Worm (Caenorhabditis elegans) whole organism, mixed stage, embryonic: ENCODE measurements around the gene srj-14.

ENCODE experiments used
- M03D4.4 ChIP-seq: sonication (generic microtip); optimal IDR thresholded peaks from 2 replicates; lab custom pipeline; 2017; ENCODE audit warnings: mild to moderate bottlenecking, missing genetic modification characterization, missing compliant biosample characterization
- bed-3 ChIP-seq: fragments of 200-800 bp; sonication (Bioruptor generic); optimal IDR thresholded peaks from 3 replicates; lab custom pipeline; 2018; ENCODE audit warnings: mild to moderate bottlenecking, missing genetic modification characterization, moderate library complexity, missing compliant biosample characterization
- blmp-1 ChIP-seq: fragments of 150-350 bp; optimal IDR thresholded peaks from 2 replicates; lab custom pipeline; 2014; ENCODE audit warnings: missing biosample characterization, missing genetic modification characterization
- ceh-39 ChIP-seq: fragments of 150-350 bp; optimal IDR thresholded peaks from 2 replicates; lab custom pipeline; 2014; ENCODE audit warnings: missing biosample characterization, missing genetic modification characterization
- ceh-43 ChIP-seq: fragments of 200-800 bp; sonication (Bioruptor generic); optimal IDR thresholded peaks from 2 replicates; lab custom pipeline; 2018; ENCODE audit warnings: mild to moderate bottlenecking, missing genetic modification characterization, moderate library complexity, missing compliant biosample characterization
- ceh-83 ChIP-seq: fragments of 200-800 bp; sonication (Bioruptor generic); optimal IDR thresholded peaks from 2 replicates; lab custom pipeline; 2018; ENCODE audit warnings: mild to moderate bottlenecking, missing genetic modification characterization, missing compliant biosample characterization
- ces-1 ChIP-seq: fragments of 150-350 bp; optimal IDR thresholded peaks from 2 replicates; lab custom pipeline; 2014; ENCODE audit warnings: missing biosample characterization, missing genetic modification reagents, missing genetic modification characterization
- cnd-1 ChIP-seq: fragments of 200-800 bp; sonication (Bioruptor generic); optimal IDR thresholded peaks from 2 replicates; lab custom pipeline; 2018; ENCODE audit warnings: mild to moderate bottlenecking, missing genetic modification characterization, missing compliant biosample characterization
- drap-1 ChIP-seq: fragments of 200-800 bp; sonication (Bioruptor generic); optimal IDR thresholded peaks from 3 replicates; lab custom pipeline; 2018; ENCODE audit warnings: mild to moderate bottlenecking, missing genetic modification characterization, missing compliant biosample characterization
- elt-1 ChIP-seq: sonication (generic microtip); optimal IDR thresholded peaks from 2 replicates; lab custom pipeline; 2017; ENCODE audit warnings: missing genetic modification characterization, mild to moderate bottlenecking, missing compliant biosample characterization, antibody characterized with exemption, moderate library complexity, borderline replicate concordance; ENCODE audit not compliant: insufficient read depth
- flh-1 ChIP-seq: fragments of 200-800 bp; sonication (Bioruptor generic); optimal IDR thresholded peaks from 2 replicates; lab custom pipeline; 2018; ENCODE audit warnings: mild to moderate bottlenecking, missing genetic modification characterization, moderate library complexity, missing compliant biosample characterization
- ham-2 ChIP-seq: fragments of 200-800 bp; sonication (Bioruptor generic); optimal IDR thresholded peaks from 2 replicates; lab custom pipeline; 2018; ENCODE audit warnings: mild to moderate bottlenecking, missing genetic modification characterization, missing compliant biosample characterization
- lin-13 ChIP-seq: fragments of 150-350 bp; optimal IDR thresholded peaks from 2 replicates; lab custom pipeline; 2014; ENCODE audit warnings: missing biosample characterization, missing genetic modification characterization
- lin-32 ChIP-seq: fragments of 200-800 bp; sonication (Bioruptor generic); optimal IDR thresholded peaks from 2 replicates; lab custom pipeline; 2018; ENCODE audit warnings: mild to moderate bottlenecking, missing genetic modification characterization, missing compliant biosample characterization
- lsy-2 ChIP-seq: fragments of 150-350 bp; optimal IDR thresholded peaks from 2 replicates; lab custom pipeline; 2014; ENCODE audit warnings: missing biosample characterization, missing genetic modification characterization
- mls-2 ChIP-seq: sonication (generic microtip); optimal IDR thresholded peaks from 2 replicates; lab custom pipeline; 2016; ENCODE audit warnings: mild to moderate bottlenecking, missing genetic modification characterization, moderate library complexity, missing compliant biosample characterization
- nhr-12 ChIP-seq: fragments of 150-350 bp; optimal IDR thresholded peaks from 2 replicates; lab custom pipeline; 2014; ENCODE audit warnings: missing biosample characterization, missing genetic modification characterization
- nhr-2 ChIP-seq: fragments of 150-350 bp; optimal IDR thresholded peaks from 2 replicates; lab custom pipeline; 2014; ENCODE audit warnings: missing biosample characterization, missing genetic modification characterization
- nhr-28 ChIP-seq: fragments of 150-350 bp; optimal IDR thresholded peaks from 2 replicates; lab custom pipeline; 2014; ENCODE audit warnings: missing biosample characterization, missing genetic modification characterization
- pha-4 ChIP-seq: fragments of 150-350 bp; optimal IDR thresholded peaks from 2 replicates; lab custom pipeline; 2018; ENCODE audit warnings: missing biosample characterization, missing genetic modification reagents, missing genetic modification characterization
- sem-2 ChIP-seq: fragments of 200-800 bp; sonication (Bioruptor generic); optimal IDR thresholded peaks from 2 replicates; lab custom pipeline; 2018; ENCODE audit warnings: mild to moderate bottlenecking, missing genetic modification characterization, missing compliant biosample characterization
- snpc-4 ChIP-seq: fragments of 150-350 bp; optimal IDR thresholded peaks from 2 replicates; lab custom pipeline; 2014; ENCODE audit warnings: missing biosample characterization, missing genetic modification characterization
- sptf-1 ChIP-seq: sonication (generic microtip); optimal IDR thresholded peaks from 2 replicates; lab custom pipeline; 2017; ENCODE audit warnings: mild to moderate bottlenecking, missing genetic modification characterization, moderate library complexity, missing compliant biosample characterization
- tbx-8 ChIP-seq: fragments of 200-800 bp; sonication (Bioruptor generic); optimal IDR thresholded peaks from 2 replicates; lab custom pipeline; 2018; ENCODE audit warnings: mild to moderate bottlenecking, missing genetic modification characterization, moderate library complexity, missing compliant biosample characterization
- unc-62 ChIP-seq: fragments of 150-350 bp; optimal IDR thresholded peaks from 2 replicates; lab custom pipeline; 2014; ENCODE audit warnings: missing biosample characterization, missing genetic modification reagents, missing genetic modification characterization
- zip-8 ChIP-seq: fragments of 150-350 bp; optimal IDR thresholded peaks from 2 replicates; lab custom pipeline; 2014; ENCODE audit warnings: missing biosample characterization, missing genetic modification characterization
- ztf-11 ChIP-seq: fragments of 150-350 bp; optimal IDR thresholded peaks from 2 replicates; lab custom pipeline; 2014; ENCODE audit warnings: missing biosample characterization, missing genetic modification characterization

Gene srj-14

DNA sequence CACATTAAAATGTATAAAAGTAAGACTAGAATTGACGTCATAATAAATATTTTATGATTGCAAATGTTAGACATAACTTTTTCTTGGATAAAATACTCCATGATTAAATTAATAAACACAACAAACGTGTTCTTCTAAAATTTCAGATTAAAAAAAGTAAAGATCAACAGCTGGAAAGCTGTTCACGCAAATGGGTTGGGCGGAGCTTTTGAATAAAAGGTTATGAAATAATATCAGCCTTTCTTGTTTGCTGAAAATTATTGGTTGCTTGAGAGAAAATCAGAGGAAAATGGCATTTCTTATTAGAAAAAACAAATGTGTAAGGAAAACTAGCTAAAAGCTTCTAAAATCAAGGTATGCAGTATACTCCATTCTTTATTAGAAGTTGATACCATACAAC lies 18.2 kb downstream of the srj-14 start, which contains the start of gene C02H6.3:
C02H6.3 (minus strand) TSS at position 101 of the 400 bp plus-strand sequence.
- TF ChIP-seq lsy-2 (tag; lab: Kevin White, UChicago) (no peak), drap-1 (GFP tag; lab: Kevin White, UChicago) (no peak), pha-4 (tag; lab: Kevin White, UChicago) (no peak), nhr-28 (no peak), mls-2 (tag; lab: Kevin White, UChicago) (no peak), tbx-8 (no peak)
- TF ChIP-seq, all 35 proteins: peak for 0

ce11 chrV:7389771-7390170 lies 20.3 kb downstream of the srj-14 start, which contains the start of gene C02H6.1:
Gene C02H6.1 (minus strand): TSS chrV:7389871.
- TF ChIP-seq nhr-12 (no peak), nhr-28 (no peak), ceh-43 (no peak), cnd-1 (tag; lab: Kevin White, UChicago) (no peak), zip-8 (tag; lab: Kevin White, UChicago) (no peak), bed-3 (no peak), M03D4.4 (tag; lab: Kevin White, UChicago) (no peak), elt-1 (tag; lab: Kevin White, UChicago) (no peak), nhr-2 (tag; lab: Kevin White, UChicago) (no peak), mls-2 (tag; lab: Kevin White, UChicago) (no peak), tbx-8 (no peak), ceh-83 (GFP tag; lab: Kevin White, UChicago) (no peak), ces-1 (GFP tag; lab: Kevin White, UChicago) (no peak), blmp-1 (no peak), sem-2 (GFP tag; lab: Kevin White, UChicago) (no peak), lin-13 (tag; lab: Kevin White, UChicago) (no peak), ceh-39 (tag; lab: Kevin White, UChicago) (no peak)

ce11 chrV:7391933-7392332 lies 22.4 kb downstream of the srj-14 start, which contains the start of gene fbxa-105:
Gene fbxa-105 (minus strand): TSS chrV:7392029.
- TF ChIP-seq unc-62 (no peak), ztf-11 (no peak), ceh-39 (tag; lab: Kevin White, UChicago) (no peak), drap-1 (GFP tag; lab: Kevin White, UChicago) (no peak), sem-2 (GFP tag; lab: Kevin White, UChicago) (no peak), flh-1 (GFP tag; lab: Kevin White, UChicago) (no peak), sptf-1 (no peak), snpc-4 (tag; lab: Kevin White, UChicago) (no peak)

DNA sequence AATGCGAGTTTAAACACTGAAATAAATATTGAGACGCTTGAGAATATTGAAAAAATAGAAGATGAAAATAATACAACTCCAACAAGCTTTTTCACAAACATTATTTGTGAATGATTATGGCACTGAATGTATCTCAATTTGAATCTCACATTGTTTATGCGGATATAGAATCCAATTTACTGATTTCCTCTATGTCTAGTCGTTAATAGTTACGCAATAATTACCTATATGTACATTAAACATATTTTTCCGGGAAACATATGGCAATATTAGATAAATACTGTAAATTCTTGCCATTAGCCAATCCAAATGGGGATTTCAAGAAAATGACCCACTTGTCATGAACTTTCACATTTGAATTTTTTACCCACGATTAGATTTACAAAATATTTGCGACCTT lies 25.9 kb downstream of the srj-14 start, which contains the start of gene srx-9:
srx-9 (minus strand) TSS at position 101 of the 400 bp plus-strand sequence.
- TF ChIP-seq zip-8 (tag; lab: Kevin White, UChicago), result peak; percentile 33
- no peak for TF ChIP-seq sptf-1

- no peak for TF ChIP-seq ces-1 (GFP tag; lab: Kevin White, UChicago)
Observed at ce11 chrV:7399202-7399601, 29.7 kb downstream of the srj-14 start, which contains the start of gene gst-41. Gene gst-41 (minus strand): TSS chrV:7399302.

DNA sequence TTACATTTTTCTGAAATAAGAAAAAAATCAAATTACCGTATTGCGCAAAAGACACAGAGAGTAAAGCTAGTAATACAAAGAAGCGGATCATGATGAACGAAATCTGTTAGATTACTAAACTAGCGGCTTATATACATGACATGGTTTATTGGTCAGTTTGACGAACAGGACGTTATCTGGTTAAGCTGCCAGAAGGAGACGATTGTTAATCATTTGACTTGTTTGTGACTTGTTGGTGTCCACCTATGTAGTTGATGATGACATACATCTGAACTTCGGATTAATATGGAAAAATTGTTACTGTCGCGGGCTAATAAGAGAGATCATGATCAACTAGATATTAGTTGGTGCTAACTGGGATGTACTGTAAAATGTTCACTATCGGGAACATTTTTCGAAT lies 30.6 kb downstream of the srj-14 start, which contains the start of gene cnc-9:
cnc-9 (minus strand) TSS at position 101 of the 400 bp plus-strand sequence.
- no peak for TF ChIP-seq zip-8 (tag; lab: Kevin White, UChicago)
- TF ChIP-seq nhr-12, result no peak
- TF ChIP-seq sptf-1, result no peak
- TF ChIP-seq nhr-2 (tag; lab: Kevin White, UChicago), result no peak
- TF ChIP-seq blmp-1, result no peak
- no peak for TF ChIP-seq bed-3
- no peak for TF ChIP-seq snpc-4 (tag; lab: Kevin White, UChicago)
- TF ChIP-seq ceh-39 (tag; lab: Kevin White, UChicago), result no peak
- no peak for TF ChIP-seq lin-32
- TF ChIP-seq, all 35 proteins: peak for 0

- TF ChIP-seq lin-13 (tag; lab: Kevin White, UChicago) (no peak), zip-8 (tag; lab: Kevin White, UChicago) (no peak), ham-2 (no peak), bed-3 (no peak)
Observed at ce11 chrV:7400588-7400987, 31.1 kb downstream of the srj-14 start, which contains the start of gene srx-60. Gene srx-60 (plus strand): TSS chrV:7400888.
